Worm (Caenorhabditis elegans) whole organism, early embryonic: Measurements from ENCODE around the gene F07G11.3.

Experiments used
- B0310.2 ChIP-seq: sonication (generic microtip); optimal IDR thresholded peaks from 2 replicates; lab custom pipeline; 2016; ENCODE audit warnings: mild to moderate bottlenecking, missing genetic modification characterization, missing compliant biosample characterization
- ama-1 ChIP-seq: fragments of 150-350 bp; optimal IDR thresholded peaks from 2 replicates; lab custom pipeline; 2014
- ceh-36 ChIP-seq: sonication (generic microtip); optimal IDR thresholded peaks from 2 replicates; lab custom pipeline; 2016; ENCODE audit warnings: missing genetic modification characterization, inconsistent platforms, missing compliant biosample characterization

- TF ChIP-seq ama-1 (lab: Kevin White, UChicago) (no peak), ceh-36 (no peak), B0310.2 (no peak)
Measured at ce11 chrV:7332253-7332652, 33.7 kb downstream of the F07G11.3 start, which contains the start of gene F10G2.1.
